Fruit fly (Drosophila melanogaster) whole organism, prepupa: ENCODE data around the gene Cox17.
A peak's percentile ranks its signal among the peaks of the same experiment; 100 is the strongest.

Experiments used
- Blimp-1 ChIP-seq: fragments of 200-800 bp; sonication (Bioruptor generic); optimal IDR thresholded peaks from 3 replicates; lab custom pipeline; 2017; ENCODE audit warnings: missing biosample characterization, missing genetic modification characterization, mild to moderate bottlenecking, moderate library complexity, missing genetic modification reagents
- CG10631 ChIP-seq: fragments of 200-800 bp; sonication (Bioruptor generic); optimal IDR thresholded peaks from 2 replicates; lab custom pipeline; 2016; ENCODE audit warnings: missing biosample characterization, missing genetic modification characterization
- CG31627 ChIP-seq: fragments of 200-800 bp; sonication (Bioruptor generic); optimal IDR thresholded peaks from 3 replicates; lab custom pipeline; 2016; ENCODE audit warnings: missing biosample characterization, missing genetic modification characterization
- CG3919 ChIP-seq: fragments of 200-800 bp; sonication (Bioruptor generic); optimal IDR thresholded peaks from 3 replicates; lab custom pipeline; 2016; ENCODE audit warnings: missing biosample characterization, missing genetic modification characterization
- CG6276 ChIP-seq: fragments of 200-800 bp; sonication (Bioruptor generic); optimal IDR thresholded peaks from 2 replicates; lab custom pipeline; 2017; ENCODE audit warnings: missing biosample characterization, mild to moderate bottlenecking, missing genetic modification characterization
- CG6792 ChIP-seq: fragments of 200-800 bp; sonication (Bioruptor generic); optimal IDR thresholded peaks from 3 replicates; lab custom pipeline; 2016; ENCODE audit warnings: missing biosample characterization, missing genetic modification characterization
- CG8632 ChIP-seq: fragments of 200-800 bp; sonication (Bioruptor generic); optimal IDR thresholded peaks from 3 replicates; lab custom pipeline; 2016; ENCODE audit warnings: missing biosample characterization, missing genetic modification characterization
- Ets21C ChIP-seq: fragments of 200-800 bp; sonication (Bioruptor generic); optimal IDR thresholded peaks from 3 replicates; lab custom pipeline; 2016; ENCODE audit warnings: missing biosample characterization, missing genetic modification characterization
- Ets96B ChIP-seq: fragments of 200-800 bp; optimal IDR thresholded peaks from 2 replicates; lab custom pipeline; 2019; ENCODE audit warnings: missing biosample characterization, mild to moderate bottlenecking, missing genetic modification characterization, moderate library complexity
- eg ChIP-seq: fragments of 200-800 bp; sonication (Bioruptor generic); IDR thresholded peaks from 3 replicates; pipeline ENCODE4 v1.3.6; 2022; ENCODE audit warnings: missing biosample characterization, missing genetic modification characterization

DNA sequence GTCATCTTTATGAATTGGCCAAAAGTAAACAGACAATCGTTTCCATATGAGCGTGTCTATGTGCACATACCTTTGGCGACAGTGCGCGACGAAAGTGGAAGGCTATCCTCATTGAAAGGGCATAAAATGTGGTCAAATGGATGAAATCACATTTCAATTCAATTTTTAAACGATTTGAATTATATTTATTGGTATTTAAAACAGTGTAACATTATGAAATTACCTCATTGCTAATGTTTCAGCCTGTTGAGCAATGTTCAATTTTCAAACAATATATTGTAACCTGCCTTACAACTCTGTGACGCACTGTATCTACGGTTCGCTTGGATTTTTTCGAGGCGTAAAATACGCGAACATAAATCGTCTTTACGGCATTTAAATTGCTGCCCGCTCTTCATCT is 35.6 kb upstream of the Cox17 start:
- no peak for TF ChIP-seq Blimp-1 (GFP tag; lab: Kevin White, UChicago)
- TF ChIP-seq Ets96B (tag; lab: Kevin White, UChicago): no peak
- no peak for TF ChIP-seq CG8632
- no peak for TF ChIP-seq CG6792
- TF ChIP-seq eg: peak; percentile 41; the same call in 1 of the 3 replicates
- TF ChIP-seq CG6276: peak; percentile 6
- no peak for TF ChIP-seq CG3919
- TF ChIP-seq CG10631 (GFP tag; lab: Kevin White, UChicago): no peak
- TF ChIP-seq CG31627: no peak
- no peak for TF ChIP-seq Ets21C
